Worm (Caenorhabditis elegans) whole organism, late embryonic: ENCODE measurements around the gene ZK930.7.

Experiments used
- ahr-1 ChIP-seq: sonication (generic microtip); optimal IDR thresholded peaks from 2 replicates; lab custom pipeline; 2016; ENCODE audit warnings: missing genetic modification characterization, missing compliant biosample characterization
- ama-1 ChIP-seq: fragments of 150-350 bp; optimal IDR thresholded peaks from 2 replicates; lab custom pipeline; 2014
- ceh-48 ChIP-seq: sonication (generic microtip); optimal IDR thresholded peaks from 2 replicates; lab custom pipeline; 2016; ENCODE audit warnings: missing genetic modification characterization, inconsistent platforms, missing compliant biosample characterization
- fkh-10 ChIP-seq: fragments of 150-350 bp; optimal IDR thresholded peaks from 2 replicates; lab custom pipeline; 2014; ENCODE audit warnings: missing biosample characterization, missing genetic modification reagents, missing genetic modification characterization
- hlh-30 ChIP-seq: sonication (generic microtip); optimal IDR thresholded peaks from 2 replicates; lab custom pipeline; 2017; ENCODE audit warnings: antibody characterized with exemption, missing genetic modification characterization, missing compliant biosample characterization; ENCODE audit not compliant: insufficient read depth
- hlh-6 ChIP-seq: sonication (generic microtip); optimal IDR thresholded peaks from 2 replicates; lab custom pipeline; 2016; ENCODE audit warnings: missing genotype, missing genetic modification characterization, missing compliant biosample characterization
- nfya-1 ChIP-seq: sonication (generic microtip); optimal IDR thresholded peaks from 2 replicates; lab custom pipeline; 2017; ENCODE audit warnings: missing genetic modification characterization, mild to moderate bottlenecking, missing compliant biosample characterization, antibody characterized with exemption, moderate library complexity
- pha-4 ChIP-seq: fragments of 150-350 bp; optimal IDR thresholded peaks from 2 replicates; lab custom pipeline; 2018; ENCODE audit warnings: missing biosample characterization, missing genetic modification reagents, missing genetic modification characterization
- ref-2 ChIP-seq: sonication (generic microtip); optimal IDR thresholded peaks from 2 replicates; lab custom pipeline; 2016; ENCODE audit warnings: missing genetic modification characterization, missing compliant biosample characterization
- zip-5 ChIP-seq: sonication (generic microtip); optimal IDR thresholded peaks from 2 replicates; lab custom pipeline; 2016; ENCODE audit warnings: missing genetic modification characterization, missing compliant biosample characterization

DNA sequence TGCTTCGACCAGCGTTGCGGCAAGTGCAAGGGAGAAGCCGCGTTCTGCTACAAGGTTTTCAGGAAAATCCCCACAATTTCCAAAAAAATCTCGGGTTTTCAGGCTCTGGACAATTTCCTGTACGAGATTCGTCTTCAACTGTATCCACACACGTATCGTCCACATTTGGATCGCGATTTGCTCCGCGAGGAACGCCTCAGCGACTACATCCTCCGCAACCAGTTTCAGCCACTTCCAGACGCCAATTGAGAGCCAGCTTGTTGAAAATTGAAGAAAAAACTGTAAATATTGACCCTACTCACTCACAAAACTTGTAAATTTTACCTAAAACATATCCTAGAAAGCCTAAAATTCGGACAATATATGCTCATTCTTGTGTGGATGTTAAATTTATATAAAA is 50.4 kb downstream of the ZK930.7 start:
- TF ChIP-seq hlh-30 (tag; lab: Kevin White, UChicago) (no peak), ahr-1 (tag; lab: Kevin White, UChicago) (no peak), hlh-6 (tag; lab: Kevin White, UChicago) (no peak), nfya-1 (no peak), pha-4 (tag; lab: Kevin White, UChicago) (no peak), ama-1 (no peak), fkh-10 (GFP tag; lab: Kevin White, UChicago) (no peak), ceh-48 (no peak), zip-5 (no peak), ref-2 (tag; lab: Kevin White, UChicago) (no peak)
